Fruit fly (Drosophila melanogaster): Measurements from ENCODE around the gene Prim1.

dm6 chr3L:8345182-8345581 lies 5.1 kb downstream of the Prim1 start:
- TF ChIP-seq CG8478 (optimal IDR thresholded peaks at IDR 0.05) (no peak), CTCF (optimal IDR thresholded peaks at IDR 0.05) (no peak)

Data from S2 (cell line).